Worm (Caenorhabditis elegans) whole organism, mixed stage, embryonic: ENCODE results near the gene Y54F10AM.6.

Experiments
- ceh-83 ChIP-seq: fragments of 200-800 bp; sonication (Bioruptor generic); optimal IDR thresholded peaks from 2 replicates; lab custom pipeline; 2018; ENCODE audit warnings: mild to moderate bottlenecking, missing genetic modification characterization, missing compliant biosample characterization

Gene Y54F10AM.6

DNA sequence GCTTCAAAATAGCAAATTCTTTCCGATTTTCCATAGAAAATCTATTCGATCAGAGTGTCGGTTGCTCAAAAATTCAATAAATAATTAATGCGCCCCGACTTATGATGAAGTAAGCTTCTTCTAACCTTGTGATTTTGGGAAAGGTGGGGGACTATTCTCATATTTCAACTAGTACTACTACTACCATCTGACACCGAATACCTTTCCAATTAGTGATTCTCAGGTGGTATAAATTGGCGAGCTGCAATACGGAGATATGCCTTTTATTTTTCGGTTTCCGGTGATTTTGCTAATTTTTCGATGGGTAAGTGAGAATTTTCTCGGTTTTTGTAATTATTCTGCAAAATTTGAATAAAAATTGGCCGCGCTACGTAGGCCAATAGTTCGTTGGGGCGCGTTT lies 52.8 kb downstream of the Y54F10AM.6 start, which contains the start of gene nhr-239:
TSS of gene nhr-239 (plus strand) at position 301 of the 400 bp plus-strand sequence.
- no peak for TF ChIP-seq ceh-83 (GFP tag; lab: Kevin White, UChicago)
- TF ChIP-seq, all 35 proteins: peak for 0
